Worm (Caenorhabditis elegans): ENCODE results near the gene spp-13.

- TF ChIP-seq snpc-4 (tag; optimal IDR thresholded peaks at IDR 0.05), result no peak
- TF ChIP-seq mep-1 (tag; optimal IDR thresholded peaks at IDR 0.05), result no peak
- TF ChIP-seq lsy-2 (tag; optimal IDR thresholded peaks at IDR 0.05), result no peak
- TF ChIP-seq nhr-28 (tag; optimal IDR thresholded peaks at IDR 0.05), result no peak
- TF ChIP-seq pha-4 (tag; optimal IDR thresholded peaks at IDR 0.05), result no peak
- TF ChIP-seq unc-62 (GFP tag; optimal IDR thresholded peaks at IDR 0.05), result no peak
- no peak for TF ChIP-seq nhr-237 (tag; optimal IDR thresholded peaks at IDR 0.05)
These were observed 597 bp downstream of the spp-13 start for ce11 chrX:8417727-8418126.
